Fruit fly (Drosophila melanogaster): ENCODE measurements around the gene CG9795.

The CG9795 gene

dm6 chr3R:4311067-4311723 lies 8.3 kb upstream of the CG9795 start, which contains the start of gene Suv3 (continued):
- no peak for TF ChIP-seq CG1621 (tag; optimal IDR thresholded peaks at IDR 0.05)
- no peak for TF ChIP-seq Eip93F (GFP tag; optimal IDR thresholded peaks at IDR 0.05)
- TF ChIP-seq CG6792 (GFP tag; optimal IDR thresholded peaks at IDR 0.05), result no peak
- peak; percentile 45 for TF ChIP-seq CG34406 (GFP tag; optimal IDR thresholded peaks at IDR 0.05)
- peak; percentile 17 for TF ChIP-seq CG8632 (GFP tag; optimal IDR thresholded peaks at IDR 0.05)
- TF ChIP-seq CG3032 (tag; optimal IDR thresholded peaks at IDR 0.05), result peak; percentile 61
- TF ChIP-seq Ets21C (GFP tag; optimal IDR thresholded peaks at IDR 0.05), result no peak
- no peak for TF ChIP-seq topi (GFP tag; optimal IDR thresholded peaks at IDR 0.05)

DNA sequence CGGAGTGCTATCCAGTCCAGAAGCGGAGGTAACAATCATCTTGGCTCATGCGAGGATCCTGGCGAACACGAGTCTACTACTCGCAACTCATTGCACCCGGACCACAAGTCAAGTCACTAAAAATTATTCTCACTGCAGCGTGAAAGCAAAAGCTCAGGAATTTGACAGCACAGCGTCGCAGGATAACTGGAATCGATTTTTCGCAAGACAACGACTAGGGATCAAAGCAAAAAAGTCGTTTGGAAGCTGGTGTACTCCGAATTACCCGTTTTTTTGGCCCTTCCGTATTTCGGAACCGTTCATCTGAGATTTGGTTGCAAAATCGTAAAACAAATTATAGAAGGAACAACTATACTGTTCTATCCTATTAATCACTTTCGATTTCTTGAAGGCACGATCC lies 894 bp upstream of the CG9795 start:
- TF ChIP-seq spab (GFP tag; optimal IDR thresholded peaks at IDR 0.05) (no peak), vri (GFP tag; optimal IDR thresholded peaks at IDR 0.05) (no peak), CG4318 (GFP tag; optimal IDR thresholded peaks at IDR 0.05) (no peak), cyc (GFP tag; optimal IDR thresholded peaks at IDR 0.05) (no peak), ss (GFP tag; optimal IDR thresholded peaks at IDR 0.05) (no peak), CG34406 (GFP tag; optimal IDR thresholded peaks at IDR 0.05) (no peak), Hr4 (GFP tag; optimal IDR thresholded peaks at IDR 0.05) (no peak), dac (GFP tag; optimal IDR thresholded peaks at IDR 0.05) (no peak), CG7368 (GFP tag; optimal IDR thresholded peaks at IDR 0.05) (no peak), net (GFP tag; optimal IDR thresholded peaks at IDR 0.05) (no peak), Ets21C (GFP tag; optimal IDR thresholded peaks at IDR 0.05) (no peak), CG6808 (GFP tag; optimal IDR thresholded peaks at IDR 0.05) (no peak), dsx (GFP tag; optimal IDR thresholded peaks at IDR 0.05; ENCODE audit: poor library complexity, severe bottlenecking) (no peak), esn (GFP tag; optimal IDR thresholded peaks at IDR 0.05) (no peak), CG10669 (GFP tag; optimal IDR thresholded peaks at IDR 0.05) (no peak), CG15336 (GFP tag; IDR thresholded peaks at IDR 0.05) (no peak), Eip75B (GFP tag; optimal IDR thresholded peaks at IDR 0.05) (no peak), acj6 (GFP tag; optimal IDR thresholded peaks at IDR 0.05) (no peak)

dm6 chr3R:4318999-4319398 lies 484 bp upstream of the CG9795 start, which contains the start of gene Syt14:
TSS of gene Syt14 (minus strand) at chr3R:4319069.
- TF ChIP-seq achi (GFP tag; optimal IDR thresholded peaks at IDR 0.05) (no peak), Ets96B (tag; optimal IDR thresholded peaks at IDR 0.05) (no peak), CG31627 (GFP tag; optimal IDR thresholded peaks at IDR 0.05) (no peak), cyc (GFP tag; optimal IDR thresholded peaks at IDR 0.05) (no peak), dac (GFP tag; optimal IDR thresholded peaks at IDR 0.05) (no peak), CG9139 (GFP tag; optimal IDR thresholded peaks at IDR 0.05) (no peak), Eip75B (GFP tag; optimal IDR thresholded peaks at IDR 0.05) (no peak), CG10631 (GFP tag; optimal IDR thresholded peaks at IDR 0.05) (no peak), svp (GFP tag) (no peak), Eip78C (GFP tag) (no peak), CG11902 (GFP tag; optimal IDR thresholded peaks at IDR 0.05) (no peak), CG8319 (GFP tag; optimal IDR thresholded peaks at IDR 0.05) (no peak), Sox15 (GFP tag; optimal IDR thresholded peaks at IDR 0.05) (no peak), CG1621 (tag; optimal IDR thresholded peaks at IDR 0.05) (no peak), esn (GFP tag; optimal IDR thresholded peaks at IDR 0.05) (no peak), CG3919 (GFP tag; optimal IDR thresholded peaks at IDR 0.05) (no peak), CG6276 (GFP tag; optimal IDR thresholded peaks at IDR 0.05) (no peak), CG11762 (GFP tag; optimal IDR thresholded peaks at IDR 0.05; ENCODE audit: insufficient read depth) (no peak)
